Worm (Caenorhabditis elegans) whole organism, early embryonic: Measurements from ENCODE around the gene jamp-1.

Source experiments
- ama-1 ChIP-seq: fragments of 150-350 bp; optimal IDR thresholded peaks from 2 replicates; lab custom pipeline; 2014
- hmbx-1 ChIP-seq: sonication (generic microtip); optimal IDR thresholded peaks from 2 replicates; lab custom pipeline; 2016; ENCODE audit warnings: mild to moderate bottlenecking, missing genetic modification characterization, missing compliant biosample characterization
- pes-1 ChIP-seq: fragments of 200-800 bp; sonication (Bioruptor generic); IDR thresholded peaks from 2 replicates; pipeline ENCODE4 v1.3.6; 2022; ENCODE audit warnings: missing genetic modification reagents, missing genetic modification characterization, missing compliant biosample characterization
- scrt-1 ChIP-seq: fragments of 200-800 bp; sonication (Bioruptor generic); IDR thresholded peaks from 2 replicates; pipeline ENCODE4 v1.3.6; 2022; ENCODE audit warnings: missing genetic modification characterization, missing compliant biosample characterization

ce11 chrV:6063330-6063729 lies 12.3 kb upstream of the jamp-1 start, which contains the start of gene Y38A10A.2:
- TF ChIP-seq scrt-1, result no peak
- no peak for TF ChIP-seq pes-1 (GFP tag; lab: Robert Waterston, UW)
- TF ChIP-seq hmbx-1 (tag; lab: Kevin White, UChicago), result no peak
- TF ChIP-seq ama-1 (lab: Kevin White, UChicago), result no peak
